Fruit fly (Drosophila melanogaster) whole organism, embryonic: ENCODE results near the gene Hr4.

Experiments used
- Awh ChIP-seq: fragments of 200-800 bp; sonication (Bioruptor generic); IDR thresholded peaks from 2 replicates; pipeline ENCODE4, ENCODE4 v1.3.6; 2022; ENCODE audit warnings: missing biosample characterization, missing genetic modification characterization
- B-H2 ChIP-seq: fragments of 200-800 bp; sonication (Bioruptor generic); optimal IDR thresholded peaks from 2 replicates; lab custom pipeline; 2018; ENCODE audit warnings: missing biosample characterization, mild to moderate bottlenecking, missing genetic modification characterization
- CG11695 ChIP-seq: fragments of 200-800 bp; sonication (Bioruptor generic); IDR thresholded peaks from 3 replicates; pipeline ENCODE4 v1.3.6; 2022; ENCODE audit warnings: missing biosample characterization, missing genetic modification characterization
- CG12104 ChIP-seq: fragments of 200-800 bp; sonication (Bioruptor generic); optimal IDR thresholded peaks from 3 replicates; lab custom pipeline; 2016; ENCODE audit warnings: missing biosample characterization, missing genetic modification characterization
- CG13624 ChIP-seq: fragments of 200-800 bp; sonication (Bioruptor generic); optimal IDR thresholded peaks from 2 replicates; lab custom pipeline; 2016; ENCODE audit warnings: missing biosample characterization, missing genetic modification characterization
- CG14667 ChIP-seq: fragments of 200-800 bp; sonication (Bioruptor generic); IDR thresholded peaks from 2 replicates; pipeline ENCODE4 v1.3.6; 2022; ENCODE audit warnings: missing biosample characterization, missing genetic modification characterization
- CG15696 ChIP-seq: fragments of 200-800 bp; sonication (Bioruptor generic); optimal IDR thresholded peaks from 2 replicates; lab custom pipeline; 2019; ENCODE audit warnings: missing biosample characterization, mild to moderate bottlenecking, missing genetic modification characterization, moderate library complexity
- CG2875 ChIP-seq: fragments of 200-800 bp; sonication (Bioruptor generic); optimal IDR thresholded peaks from 2 replicates; lab custom pipeline; 2017; ENCODE audit warnings: missing biosample characterization, mild to moderate bottlenecking, missing genetic modification characterization, missing genetic modification reagents
- CG2889 ChIP-seq: fragments of 200-800 bp; sonication (Bioruptor generic); IDR thresholded peaks from 3 replicates; pipeline ENCODE4 v1.3.6; 2022; ENCODE audit warnings: missing biosample characterization, missing genetic modification characterization
- CG3163 ChIP-seq: fragments of 200-800 bp; sonication (Bioruptor generic); optimal IDR thresholded peaks from 3 replicates; lab custom pipeline; 2016; ENCODE audit warnings: missing biosample characterization, missing genetic modification characterization
- CG3281 ChIP-seq: fragments of 200-800 bp; sonication (Bioruptor generic); optimal IDR thresholded peaks from 3 replicates; lab custom pipeline; 2017; ENCODE audit warnings: missing biosample characterization, mild to moderate bottlenecking, missing genetic modification characterization
- CG4282 ChIP-seq: fragments of 200-800 bp; sonication (Bioruptor generic); optimal IDR thresholded peaks from 2 replicates; lab custom pipeline; 2016; ENCODE audit warnings: missing biosample characterization, missing genetic modification characterization
- CG4424 ChIP-seq: fragments of 200-800 bp; sonication (Bioruptor generic); optimal IDR thresholded peaks from 3 replicates; lab custom pipeline; 2016; ENCODE audit warnings: missing biosample characterization, missing genetic modification characterization
- CG4854 ChIP-seq: fragments of 200-800 bp; sonication (Bioruptor generic); optimal IDR thresholded peaks from 2 replicates; lab custom pipeline; 2016; ENCODE audit warnings: missing biosample characterization, missing genetic modification characterization, inconsistent platforms
- CG6854 ChIP-seq: fragments of 200-800 bp; sonication (Bioruptor generic); optimal IDR thresholded peaks from 3 replicates; lab custom pipeline; 2017; ENCODE audit warnings: missing biosample characterization, mild to moderate bottlenecking, missing genetic modification characterization
- CG7372 ChIP-seq: fragments of 200-800 bp; sonication (Bioruptor generic); IDR thresholded peaks from 2 replicates; pipeline ENCODE4 v1.3.6; 2022; ENCODE audit warnings: missing biosample characterization, missing genetic modification characterization
- CG7928 ChIP-seq: fragments of 200-800 bp; sonication (Bioruptor generic); optimal IDR thresholded peaks from 2 replicates; lab custom pipeline; 2017; ENCODE audit warnings: missing biosample characterization, mild to moderate bottlenecking, missing genetic modification characterization
- CG8281 ChIP-seq: fragments of 200-800 bp; sonication (Bioruptor generic); optimal IDR thresholded peaks from 2 replicates; lab custom pipeline; 2018; ENCODE audit warnings: missing biosample characterization, mild to moderate bottlenecking, missing genetic modification characterization, moderate library complexity
- CG8359 ChIP-seq: fragments of 200-800 bp; sonication (Bioruptor generic); optimal IDR thresholded peaks from 2 replicates; lab custom pipeline; 2017; ENCODE audit warnings: missing biosample characterization, mild to moderate bottlenecking, missing genetic modification characterization, borderline replicate concordance
- CG8388 ChIP-seq: fragments of 200-800 bp; sonication (Bioruptor generic); optimal IDR thresholded peaks from 2 replicates; lab custom pipeline; 2019; ENCODE audit warnings: missing biosample characterization, mild to moderate bottlenecking, missing genetic modification characterization, moderate library complexity
- CG9215 ChIP-seq: fragments of 200-800 bp; sonication (Bioruptor generic); IDR thresholded peaks from 2 replicates; pipeline ENCODE4 v1.3.6; 2022; ENCODE audit warnings: missing biosample characterization, missing genetic modification characterization
- CrebB ChIP-seq: fragments of 200-800 bp; sonication (Bioruptor generic); optimal IDR thresholded peaks from 3 replicates; lab custom pipeline; 2018; ENCODE audit warnings: missing biosample characterization, mild to moderate bottlenecking, missing genetic modification characterization
- Ets65A ChIP-seq: fragments of 200-800 bp; sonication (Bioruptor generic); peaks from one replicate; lab custom pipeline; 2016; ENCODE audit warnings: missing biosample characterization, missing genetic modification characterization
- Fer3 ChIP-seq: fragments of 200-800 bp; sonication (Bioruptor generic); optimal IDR thresholded peaks from 2 replicates; lab custom pipeline; 2018; ENCODE audit warnings: missing biosample characterization, mild to moderate bottlenecking, missing genetic modification characterization, moderate library complexity
- Gsc ChIP-seq: fragments of 200-800 bp; sonication (Bioruptor generic); IDR thresholded peaks from 2 replicates; pipeline ENCODE4 v1.3.6; 2022; ENCODE audit warnings: missing biosample characterization, missing genetic modification characterization
- HLHmδ ChIP-seq: fragments of 200-800 bp; sonication (Bioruptor generic); optimal IDR thresholded peaks from 2 replicates; lab custom pipeline; 2018; ENCODE audit warnings: missing biosample characterization, mild to moderate bottlenecking, missing genetic modification characterization, moderate library complexity
- HmgZ ChIP-seq: fragments of 200-800 bp; sonication (Bioruptor generic); optimal IDR thresholded peaks from 2 replicates; lab custom pipeline; 2018; ENCODE audit warnings: missing biosample characterization, mild to moderate bottlenecking, missing genetic modification characterization
- Hr78 ChIP-seq, 2 experiments: fragments of 200-800 bp in 1 of 2; fragments of >200 bp in 1 of 2; sonication (Bioruptor generic) in 1 of 2; optimal IDR thresholded peaks; 2 replicates each; lab custom pipeline; 2017 to 2019; ENCODE audit warnings: missing biosample characterization in 2 of 2, missing genetic modification characterization in 2 of 2, mild to moderate bottlenecking in 1 of 2, moderate library complexity in 1 of 2
- NC2α ChIP-seq: fragments of 200-800 bp; sonication (Bioruptor generic); optimal IDR thresholded peaks from 2 replicates; lab custom pipeline; 2016; ENCODE audit warnings: missing biosample characterization, missing genetic modification characterization
- Nf-YC ChIP-seq: fragments of 200-800 bp; optimal IDR thresholded peaks from 3 replicates; lab custom pipeline; 2019; ENCODE audit warnings: missing biosample characterization, mild to moderate bottlenecking, missing genetic modification characterization, moderate library complexity
- Oli ChIP-seq: fragments of 200-800 bp; sonication (Bioruptor generic); optimal IDR thresholded peaks from 2 replicates; lab custom pipeline; 2018; ENCODE audit warnings: missing biosample characterization, mild to moderate bottlenecking, missing genetic modification characterization, moderate library complexity
- Rfx ChIP-seq: fragments of 200-800 bp; sonication (Bioruptor generic); IDR thresholded peaks from 2 replicates; pipeline ENCODE4 v1.3.6; 2022; ENCODE audit warnings: missing biosample characterization, missing genetic modification characterization
- Rx ChIP-seq: fragments of 200-800 bp; sonication (Bioruptor generic); IDR thresholded peaks from 2 replicates; pipeline ENCODE4 v1.3.6; 2022; ENCODE audit warnings: missing biosample characterization, missing genetic modification characterization
- cad ChIP-seq: fragments of >200 bp; optimal IDR thresholded peaks from 2 replicates; lab custom pipeline; 2017; ENCODE audit warnings: missing biosample characterization, missing genetic modification characterization
- cwo ChIP-seq: fragments of 200-800 bp; sonication (Bioruptor generic); optimal IDR thresholded peaks from 3 replicates; lab custom pipeline; 2017; ENCODE audit warnings: missing biosample characterization, missing genetic modification characterization, mild to moderate bottlenecking, moderate library complexity, missing genetic modification reagents
- dysf ChIP-seq: fragments of 200-800 bp; sonication (Bioruptor generic); IDR thresholded peaks from 3 replicates; pipeline ENCODE4 v1.3.6; 2022; ENCODE audit warnings: missing biosample characterization, missing genetic modification characterization
- fd64A ChIP-seq: fragments of 200-800 bp; sonication (Bioruptor generic); optimal IDR thresholded peaks from 3 replicates; lab custom pipeline; 2018; ENCODE audit warnings: missing biosample characterization, mild to moderate bottlenecking, missing genetic modification characterization
- hbn ChIP-seq: fragments of 200-800 bp; sonication (Bioruptor generic); IDR thresholded peaks from 2 replicates; pipeline ENCODE4 v1.3.6; 2022; ENCODE audit warnings: missing biosample characterization, missing genetic modification characterization; ENCODE audit not compliant: partially characterized antibody
- kah ChIP-seq: fragments of 200-800 bp; sonication (Bioruptor generic); optimal IDR thresholded peaks from 2 replicates; lab custom pipeline; 2018; ENCODE audit warnings: missing biosample characterization, mild to moderate bottlenecking, missing genetic modification characterization
- nom ChIP-seq: fragments of 200-800 bp; sonication (Bioruptor generic); optimal IDR thresholded peaks from 2 replicates; lab custom pipeline; 2017; ENCODE audit warnings: missing biosample characterization, missing genetic modification characterization, mild to moderate bottlenecking, moderate library complexity, missing genetic modification reagents
- prd ChIP-seq, 3 experiments: fragments of >200 bp in 2 of 3; fragments of 200-800 bp in 1 of 3; sonication (Bioruptor generic) in 1 of 3; optimal IDR thresholded peaks in 2 of 3; IDR thresholded peaks in 1 of 3; 2 replicates in 2 of 3; 3 replicates in 1 of 3; pipeline versions ENCODE4 v1.3.6 to Lab custom; 2017 to 2022; ENCODE audit warnings: missing biosample characterization in 1 of 3, missing genetic modification characterization in 1 of 3
- rib ChIP-seq: fragments of 200-800 bp; sonication (Bioruptor generic); IDR thresholded peaks from 2 replicates; pipeline ENCODE4 v1.3.6; 2022; ENCODE audit warnings: missing biosample characterization, missing genetic modification characterization
- sd ChIP-seq: fragments of 200-800 bp; sonication (Bioruptor generic); optimal IDR thresholded peaks from 3 replicates; lab custom pipeline; 2018; ENCODE audit warnings: missing biosample characterization, mild to moderate bottlenecking, missing genetic modification characterization, moderate library complexity
- seq ChIP-seq: fragments of 200-800 bp; sonication (Bioruptor generic); IDR thresholded peaks from 2 replicates; pipeline ENCODE4 v1.3.6; 2022; ENCODE audit warnings: missing biosample characterization, missing genetic modification characterization
- slbo ChIP-seq: fragments of 200-800 bp; sonication (Bioruptor generic); IDR thresholded peaks from 2 replicates; pipeline ENCODE4 v1.3.6; 2022; ENCODE audit warnings: missing biosample characterization, missing genetic modification characterization
- sob ChIP-seq: fragments of 200-800 bp; sonication (Bioruptor generic); IDR thresholded peaks from 2 replicates; pipeline ENCODE4 v1.3.6; 2022; ENCODE audit warnings: missing biosample characterization, missing genetic modification characterization
- wdn ChIP-seq: fragments of 200-800 bp; sonication (Bioruptor generic); IDR thresholded peaks from 2 replicates; pipeline ENCODE4 v1.3.6; 2022; ENCODE audit warnings: missing biosample characterization, missing genetic modification characterization
- wek ChIP-seq: fragments of 200-800 bp; sonication (Bioruptor generic); optimal IDR thresholded peaks from 3 replicates; lab custom pipeline; 2018; ENCODE audit warnings: missing biosample characterization, mild to moderate bottlenecking, missing genetic modification characterization, moderate library complexity
- zfh1 ChIP-seq: fragments of 200-800 bp; sonication (Bioruptor generic); IDR thresholded peaks from 3 replicates; pipeline ENCODE4 v1.3.6; 2022; ENCODE audit warnings: missing biosample characterization, missing genetic modification characterization

The Hr4 gene

DNA sequence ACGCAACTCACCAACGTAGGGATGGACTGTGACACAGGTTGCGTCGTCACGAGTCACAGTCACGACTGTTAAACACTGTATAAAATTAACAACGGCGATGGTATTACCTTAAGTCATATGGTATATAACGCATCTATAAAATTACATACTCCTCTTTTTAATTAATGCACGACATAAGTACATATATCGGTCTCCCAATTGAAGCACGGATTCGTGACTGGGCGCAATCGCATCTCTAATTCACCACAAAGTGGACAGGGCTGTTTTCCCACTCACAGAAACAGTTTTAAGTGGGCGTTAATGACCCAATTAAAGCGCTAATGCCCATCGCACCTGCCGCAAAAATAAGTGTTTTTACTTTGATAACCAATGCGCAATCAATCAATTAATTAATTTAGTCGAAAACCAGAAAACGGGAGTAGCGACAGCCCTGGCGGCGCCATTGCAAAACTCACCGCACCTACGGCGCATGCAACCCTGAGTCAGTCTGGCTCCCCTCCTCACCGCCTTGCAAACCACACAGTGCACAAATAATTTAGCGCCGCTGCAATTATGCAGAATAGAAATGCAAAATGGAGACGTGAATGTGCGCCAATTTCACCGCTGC, 99.7 kb downstream of the Hr4 start, which contains the start of gene CG4313 (continued):
- TF ChIP-seq nom (GFP tag; lab: Kevin White, UChicago) = no peak
- TF ChIP-seq fd64A (GFP tag; lab: Kevin White, UChicago) = no peak
- TF ChIP-seq hbn = peak; percentile 84
- peak; percentile 4 for TF ChIP-seq sd (tag; lab: Kevin White, UChicago)
- peak; percentile 27 for TF ChIP-seq CG8281 (tag; lab: Kevin White, UChicago)
- peak; percentile 76 for TF ChIP-seq dysf (GFP tag; lab: Robert Waterston, UW)
- peak; percentile 85 for TF ChIP-seq Rfx (GFP tag; lab: Robert Waterston, UW)
- TF ChIP-seq kah = peak; percentile 43
- TF ChIP-seq CG14667 (GFP tag; lab: Robert Waterston, UW) = peak; percentile 51
- peak; percentile 39 for TF ChIP-seq CG4854 (GFP tag; lab: Kevin White, UChicago)
- TF ChIP-seq Gsc (GFP tag; lab: Robert Waterston, UW) = no peak
- TF ChIP-seq CG8359 = no peak
- TF ChIP-seq prd (optimal IDR thresholded peaks at IDR 0.05; lab: Kevin White, UChicago) = no peak
- peak; percentile 70 for TF ChIP-seq prd (GFP tag; IDR thresholded peaks at IDR 0.05; lab: Robert Waterston, UW)
- peak; percentile 30; the same call in 1 of the 2 replicates for TF ChIP-seq seq (GFP tag; lab: Robert Waterston, UW)
- peak; percentile 94 for TF ChIP-seq Ets65A (GFP tag; lab: Kevin White, UChicago)
- peak; percentile 68 for TF ChIP-seq HmgZ (tag; lab: Kevin White, UChicago)
- peak; percentile 46 for TF ChIP-seq cwo
- peak; percentile 72 for TF ChIP-seq Fer3
- TF ChIP-seq CG4282 (GFP tag; lab: Kevin White, UChicago) = no peak
- TF ChIP-seq wek = peak; percentile 9
- TF ChIP-seq Awh (GFP tag; lab: Robert Waterston, UW) = no peak
- TF ChIP-seq CG2889 (GFP tag; lab: Robert Waterston, UW) = 0 out of 3 replicates have a peak, but pooled peaks have one; percentile 44
- peak; percentile 83 for TF ChIP-seq CG7928 (GFP tag; lab: Kevin White, UChicago)
- peak; percentile 78 for TF ChIP-seq CG4424 (GFP tag; lab: Kevin White, UChicago)
- TF ChIP-seq Hr78 (GFP tag; optimal IDR thresholded peaks at IDR 0.05; lab: Kevin White, UChicago) = no peak
- no peak for TF ChIP-seq HLHmδ (GFP tag; lab: Kevin White, UChicago)
- peak; percentile 29; the same call in 1 of the 2 replicates for TF ChIP-seq Rx (GFP tag; lab: Robert Waterston, UW)
- TF ChIP-seq B-H2 (GFP tag; lab: Kevin White, UChicago) = peak; percentile 58
- TF ChIP-seq CrebB (tag; lab: Kevin White, UChicago) = peak; percentile 18
- TF ChIP-seq sob (GFP tag; lab: Robert Waterston, UW) = peak; percentile 64; the same call in 1 of the 2 replicates
- TF ChIP-seq Nf-YC (tag; lab: Kevin White, UChicago) = peak; percentile 72
- TF ChIP-seq CG6854 (GFP tag; lab: Kevin White, UChicago) = no peak
- no peak for TF ChIP-seq cad (GFP tag; lab: Kevin White, UChicago)
- TF ChIP-seq CG13624 (GFP tag; lab: Kevin White, UChicago) = peak; percentile 80
- peak; percentile 34 for TF ChIP-seq Oli
- TF ChIP-seq wdn (GFP tag; lab: Robert Waterston, UW) = 0 out of 2 replicates have a peak, but pooled peaks have one; percentile 22
- peak; percentile 60 for TF ChIP-seq CG12104 (GFP tag; lab: Kevin White, UChicago)
- TF ChIP-seq CG7372 = peak; percentile 79
- peak; percentile 25 for TF ChIP-seq CG2875 (GFP tag; lab: Kevin White, UChicago)
- peak; percentile 90 for TF ChIP-seq CG3281 (GFP tag; lab: Kevin White, UChicago)
- peak; percentile 72 for TF ChIP-seq CG15696 (tag; lab: Kevin White, UChicago)
- peak; percentile 59; the same call in 2 of the 3 replicates for TF ChIP-seq CG11695 (GFP tag; lab: Robert Waterston, UW)
- TF ChIP-seq NC2α = peak; percentile 1
- TF ChIP-seq zfh1 (GFP tag; lab: Robert Waterston, UW) = peak; percentile 54; the same call in 1 of the 3 replicates
- TF ChIP-seq CG3163 (GFP tag; lab: Kevin White, UChicago) = peak; percentile 29
- no peak for TF ChIP-seq rib (GFP tag; lab: Robert Waterston, UW)
- peak; percentile 39 for TF ChIP-seq CG8388 (GFP tag; lab: Kevin White, UChicago)
- peak; percentile 79 for TF ChIP-seq slbo (GFP tag; lab: Robert Waterston, UW)
- TF ChIP-seq CG9215 (GFP tag; lab: Robert Waterston, UW) = peak; percentile 79
